Fruit fly (Drosophila melanogaster) whole organism, embryonic: Measurements from ENCODE around the gene CG34297.

ENCODE experiments used
- Abd-B ChIP-seq: fragments of 200-800 bp; sonication (Bioruptor generic); optimal IDR thresholded peaks from 2 replicates; lab custom pipeline; 2018; ENCODE audit warnings: missing biosample characterization, mild to moderate bottlenecking, missing genetic modification characterization, moderate library complexity
- Aef1 ChIP-seq: fragments of 200-800 bp; sonication (Bioruptor generic); IDR thresholded peaks from 3 replicates; pipeline ENCODE4 v1.3.6; 2022; ENCODE audit warnings: missing biosample characterization, missing genetic modification characterization
- B-H1 ChIP-seq: fragments of 200-800 bp; sonication (Bioruptor generic); IDR thresholded peaks from 3 replicates; pipeline ENCODE4 v1.3.6; 2022; ENCODE audit warnings: missing biosample characterization, missing genetic modification characterization
- CG10147 ChIP-seq: fragments of 200-800 bp; sonication (Bioruptor generic); optimal IDR thresholded peaks from 2 replicates; lab custom pipeline; 2019; ENCODE audit warnings: missing biosample characterization, mild to moderate bottlenecking, missing genetic modification characterization, moderate library complexity
- CG12104 ChIP-seq: fragments of 200-800 bp; sonication (Bioruptor generic); optimal IDR thresholded peaks from 3 replicates; lab custom pipeline; 2016; ENCODE audit warnings: missing biosample characterization, missing genetic modification characterization
- CG12236 ChIP-seq: fragments of 200-800 bp; sonication (Bioruptor generic); optimal IDR thresholded peaks from 2 replicates; lab custom pipeline; 2016; ENCODE audit warnings: missing biosample characterization, missing genetic modification characterization
- CG13424 ChIP-seq: fragments of 200-800 bp; sonication (Bioruptor generic); optimal IDR thresholded peaks from 2 replicates; lab custom pipeline; 2019; ENCODE audit warnings: missing biosample characterization, mild to moderate bottlenecking, missing genetic modification characterization, moderate library complexity
- CG1529 ChIP-seq: fragments of 200-800 bp; sonication (Bioruptor generic); optimal IDR thresholded peaks from 3 replicates; lab custom pipeline; 2018; ENCODE audit warnings: missing biosample characterization, missing genetic modification characterization
- CG18764 ChIP-seq: fragments of 200-800 bp; sonication (Bioruptor generic); optimal IDR thresholded peaks from 3 replicates; lab custom pipeline; 2016; ENCODE audit warnings: missing biosample characterization, missing genetic modification characterization
- CG3163 ChIP-seq: fragments of 200-800 bp; sonication (Bioruptor generic); optimal IDR thresholded peaks from 3 replicates; lab custom pipeline; 2016; ENCODE audit warnings: missing biosample characterization, missing genetic modification characterization
- CG42726 ChIP-seq: fragments of 200-800 bp; sonication (Bioruptor generic); IDR thresholded peaks from 2 replicates; pipeline ENCODE4 v1.3.6; 2022; ENCODE audit warnings: missing biosample characterization, missing genetic modification characterization; ENCODE audit not compliant: partially characterized antibody
- CG4730 ChIP-seq: fragments of 200-800 bp; sonication (Bioruptor generic); IDR thresholded peaks from 2 replicates; pipeline ENCODE4 v1.3.6; 2022; ENCODE audit warnings: missing biosample characterization, missing genetic modification characterization
- CG5953 ChIP-seq: fragments of 200-800 bp; sonication (Bioruptor generic); IDR thresholded peaks from 2 replicates; pipeline ENCODE4 v1.3.6; 2022; ENCODE audit warnings: missing biosample characterization, missing genetic modification characterization
- CG6683 ChIP-seq: fragments of 200-800 bp; sonication (Bioruptor generic); optimal IDR thresholded peaks from 2 replicates; lab custom pipeline; 2017; ENCODE audit warnings: missing biosample characterization, mild to moderate bottlenecking, missing genetic modification characterization, missing genetic modification reagents
- CG6791 ChIP-seq: fragments of 200-800 bp; sonication (Bioruptor generic); IDR thresholded peaks from 3 replicates; pipeline ENCODE4 v1.3.6; 2022; ENCODE audit warnings: missing biosample characterization, missing genetic modification characterization; ENCODE audit not compliant: partially characterized antibody
- CG7745 ChIP-seq: fragments of 200-800 bp; sonication (Bioruptor generic); optimal IDR thresholded peaks from 2 replicates; lab custom pipeline; 2018; ENCODE audit warnings: missing biosample characterization, mild to moderate bottlenecking, missing genetic modification characterization, moderate library complexity
- CG9876 ChIP-seq: fragments of 200-800 bp; sonication (Bioruptor generic); optimal IDR thresholded peaks from 2 replicates; lab custom pipeline; 2016; ENCODE audit warnings: missing biosample characterization, missing genetic modification characterization
- Dek ChIP-seq: fragments of 200-800 bp; sonication (Bioruptor generic); optimal IDR thresholded peaks from 3 replicates; lab custom pipeline; 2019; ENCODE audit warnings: missing biosample characterization, mild to moderate bottlenecking, missing genetic modification characterization, moderate library complexity
- Dip3 ChIP-seq: fragments of 200-800 bp; sonication (Bioruptor generic); optimal IDR thresholded peaks from 3 replicates; lab custom pipeline; 2016; ENCODE audit warnings: missing biosample characterization, missing genetic modification characterization
- HHEX ChIP-seq: fragments of 200-800 bp; sonication (Bioruptor generic); optimal IDR thresholded peaks from 3 replicates; lab custom pipeline; 2017; ENCODE audit warnings: missing biosample characterization, mild to moderate bottlenecking, missing genetic modification characterization, missing genetic modification reagents
- HmgZ ChIP-seq: fragments of 200-800 bp; sonication (Bioruptor generic); optimal IDR thresholded peaks from 2 replicates; lab custom pipeline; 2018; ENCODE audit warnings: missing biosample characterization, mild to moderate bottlenecking, missing genetic modification characterization
- Hr78 ChIP-seq, 2 experiments: fragments of 200-800 bp in 1 of 2; fragments of >200 bp in 1 of 2; sonication (Bioruptor generic) in 1 of 2; optimal IDR thresholded peaks; 2 replicates each; lab custom pipeline; 2017 to 2019; ENCODE audit warnings: missing biosample characterization in 2 of 2, missing genetic modification characterization in 2 of 2, mild to moderate bottlenecking in 1 of 2, moderate library complexity in 1 of 2
- MTF-1 ChIP-seq: fragments of 200-800 bp; sonication (Bioruptor generic); optimal IDR thresholded peaks from 2 replicates; lab custom pipeline; 2018; ENCODE audit warnings: missing biosample characterization, mild to moderate bottlenecking, missing genetic modification characterization, borderline replicate concordance
- Pdp1 ChIP-seq, 2 experiments: fragments of 200-800 bp; sonication (Bioruptor generic); optimal IDR thresholded peaks; 3 replicates each; lab custom pipeline; 2016; ENCODE audit warnings: missing biosample characterization in 2 of 2, missing genetic modification characterization in 2 of 2, mild to moderate bottlenecking in 1 of 2, moderate library complexity in 1 of 2
- Rx ChIP-seq: fragments of 200-800 bp; sonication (Bioruptor generic); IDR thresholded peaks from 2 replicates; pipeline ENCODE4 v1.3.6; 2022; ENCODE audit warnings: missing biosample characterization, missing genetic modification characterization
- Scr ChIP-seq: fragments of 200-800 bp; sonication (Bioruptor generic); IDR thresholded peaks from 2 replicates; pipeline ENCODE4 v1.3.6; 2022; ENCODE audit warnings: missing biosample characterization, missing genetic modification characterization; ENCODE audit not compliant: partially characterized antibody
- Tbp ChIP-seq: fragments of >200 bp; optimal IDR thresholded peaks from 2 replicates; lab custom pipeline; 2018; ENCODE audit warnings: missing biosample characterization, missing genetic modification characterization
- ci ChIP-seq: fragments of 200-800 bp; sonication (Bioruptor generic); IDR thresholded peaks from 3 replicates; pipeline ENCODE4 v1.3.6; 2022; ENCODE audit warnings: missing biosample characterization, missing genetic modification characterization
- dimm ChIP-seq: fragments of 200-800 bp; sonication (Bioruptor generic); IDR thresholded peaks from 2 replicates; pipeline ENCODE4 v1.3.6; 2022; ENCODE audit warnings: missing biosample characterization, missing genetic modification characterization
- eve ChIP-seq, 2 experiments: fragments of >200 bp; optimal IDR thresholded peaks; 2 replicates each; lab custom pipeline; 2017; ENCODE audit warnings: missing biosample characterization in 2 of 2, missing genetic modification characterization in 2 of 2
- grn ChIP-seq: fragments of 200-800 bp; sonication (Bioruptor generic); optimal IDR thresholded peaks from 3 replicates; lab custom pipeline; 2017; ENCODE audit warnings: missing biosample characterization, missing genetic modification characterization
- hkb ChIP-seq, 2 experiments: fragments of 200-800 bp in 1 of 2; fragments of >200 bp in 1 of 2; sonication (Bioruptor generic) in 1 of 2; IDR thresholded peaks in 1 of 2; optimal IDR thresholded peaks in 1 of 2; 2 replicates each; pipeline versions ENCODE4 v1.3.6 to Lab custom; 2017 to 2022; ENCODE audit warnings: missing biosample characterization in 1 of 2, missing genetic modification characterization in 1 of 2
- insv ChIP-seq, 2 experiments: fragments of 200-800 bp; sonication (Bioruptor generic); optimal IDR thresholded peaks; 3 replicates each; lab custom pipeline; 2016 to 2018; ENCODE audit warnings: missing biosample characterization in 2 of 2, missing genetic modification characterization in 2 of 2
- kni ChIP-seq: fragments of 200-800 bp; sonication (Bioruptor generic); optimal IDR thresholded peaks from 3 replicates; lab custom pipeline; 2017; ENCODE audit warnings: mild to moderate bottlenecking, missing biosample characterization, missing genetic modification reagents, missing genetic modification characterization
- lab ChIP-seq: fragments of 200-800 bp; sonication (Bioruptor generic); optimal IDR thresholded peaks from 3 replicates; lab custom pipeline; 2017; ENCODE audit warnings: missing biosample characterization, missing genetic modification characterization, mild to moderate bottlenecking, moderate library complexity, missing genetic modification reagents
- lola ChIP-seq, 3 experiments: fragments of >200 bp in 2 of 3; fragments of 200-800 bp in 1 of 3; sonication (Bioruptor generic) in 1 of 3; optimal IDR thresholded peaks; 2 replicates each; lab custom pipeline; 2017 to 2019; ENCODE audit warnings: missing biosample characterization in 3 of 3, missing genetic modification characterization in 3 of 3, mild to moderate bottlenecking in 1 of 3, moderate library complexity in 1 of 3
- nmo ChIP-seq: fragments of 200-800 bp; sonication (Bioruptor generic); optimal IDR thresholded peaks from 2 replicates; lab custom pipeline; 2018; ENCODE audit warnings: missing biosample characterization, mild to moderate bottlenecking, missing genetic modification characterization, moderate library complexity
- oc ChIP-seq: fragments of 200-800 bp; sonication (Bioruptor generic); optimal IDR thresholded peaks from 2 replicates; lab custom pipeline; 2018; ENCODE audit warnings: missing biosample characterization, mild to moderate bottlenecking, missing genetic modification characterization, moderate library complexity
- p53 ChIP-seq: fragments of 200-800 bp; sonication (Bioruptor generic); optimal IDR thresholded peaks from 2 replicates; lab custom pipeline; 2016; ENCODE audit warnings: missing biosample characterization, missing genetic modification characterization
- rib ChIP-seq: fragments of 200-800 bp; sonication (Bioruptor generic); IDR thresholded peaks from 2 replicates; pipeline ENCODE4 v1.3.6; 2022; ENCODE audit warnings: missing biosample characterization, missing genetic modification characterization
- sim ChIP-seq: fragments of 200-800 bp; sonication (Bioruptor generic); IDR thresholded peaks from 2 replicates; pipeline ENCODE4 v1.3.6; 2022; ENCODE audit warnings: missing biosample characterization, missing genetic modification characterization
- slp2 ChIP-seq: fragments of 200-800 bp; sonication (Bioruptor generic); optimal IDR thresholded peaks from 2 replicates; lab custom pipeline; 2016; ENCODE audit warnings: missing biosample characterization, missing genetic modification characterization
- sqz ChIP-seq: fragments of 200-800 bp; sonication (Bioruptor generic); optimal IDR thresholded peaks from 3 replicates; lab custom pipeline; 2018; ENCODE audit warnings: missing biosample characterization, mild to moderate bottlenecking, missing genetic modification characterization
- stwl ChIP-seq: fragments of 200-800 bp; sonication (Bioruptor generic); optimal IDR thresholded peaks from 3 replicates; lab custom pipeline; 2018; ENCODE audit warnings: missing biosample characterization, mild to moderate bottlenecking, missing genetic modification characterization, moderate library complexity
- twi ChIP-seq: fragments of 200-800 bp; optimal IDR thresholded peaks from 2 replicates; lab custom pipeline; 2019; ENCODE audit warnings: missing biosample characterization, mild to moderate bottlenecking, missing genetic modification characterization, moderate library complexity
- wek ChIP-seq: fragments of 200-800 bp; sonication (Bioruptor generic); optimal IDR thresholded peaks from 3 replicates; lab custom pipeline; 2018; ENCODE audit warnings: missing biosample characterization, mild to moderate bottlenecking, missing genetic modification characterization, moderate library complexity
- yki ChIP-seq: fragments of >200 bp; optimal IDR thresholded peaks from 3 replicates; lab custom pipeline; 2018
- z ChIP-seq: fragments of 200-800 bp; sonication (Bioruptor generic); IDR thresholded peaks from 3 replicates; pipeline ENCODE4 v1.3.6; 2022; ENCODE audit warnings: missing biosample characterization, missing genetic modification characterization

Gene CG34297

DNA sequence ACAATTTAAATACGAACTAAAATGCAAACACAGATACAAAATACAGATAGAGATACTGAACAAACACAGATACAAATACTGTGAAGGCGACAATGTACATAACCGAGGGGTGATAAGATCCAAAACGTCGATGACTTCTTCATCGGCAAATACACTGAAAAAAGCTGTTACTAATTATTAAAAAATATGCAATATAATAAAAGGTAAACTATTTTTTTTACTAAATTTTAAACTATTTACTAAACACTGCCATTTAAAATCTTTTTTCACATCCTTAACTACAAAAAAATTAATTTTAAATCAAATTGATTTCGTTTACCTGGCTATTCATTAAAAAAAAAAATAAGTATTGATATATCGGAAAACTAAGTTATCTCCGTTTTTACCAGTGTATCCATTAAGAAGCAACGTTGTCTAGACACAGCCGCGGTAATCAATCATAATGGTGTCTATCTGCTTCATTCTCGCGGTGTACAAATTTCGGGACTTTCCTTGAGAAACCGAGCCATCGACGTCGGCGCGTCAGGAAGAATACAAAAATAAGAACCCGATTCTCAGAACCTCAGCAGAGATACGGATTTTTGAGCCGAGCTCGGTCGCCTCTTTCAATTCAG is 15.1 kb upstream of the CG34297 start (continued):
- TF ChIP-seq rib = no peak
- peak; percentile 69 for TF ChIP-seq CG18764 (GFP tag; lab: Kevin White, UChicago)
- TF ChIP-seq CG42726 (GFP tag; lab: Robert Waterston, UW) = no peak
- TF ChIP-seq MTF-1 = peak; percentile 82
- no peak for TF ChIP-seq dimm (GFP tag; lab: Robert Waterston, UW)
- TF ChIP-seq kni = peak; percentile 49
- peak; percentile 31 for TF ChIP-seq slp2 (GFP tag; lab: Kevin White, UChicago)
- peak; percentile 6 for TF ChIP-seq HmgZ (tag; lab: Kevin White, UChicago)
- TF ChIP-seq oc = peak; percentile 75
- peak; percentile 58 for TF ChIP-seq CG4730 (GFP tag; lab: Robert Waterston, UW)
- peak; percentile 89 for TF ChIP-seq Abd-B (GFP tag; lab: Kevin White, UChicago)
- peak; percentile 45 to 90 for TF ChIP-seq eve (GFP tag; optimal IDR thresholded peaks at IDR 0.05; lab: Kevin White, UChicago)
- TF ChIP-seq CG3163 (GFP tag; lab: Kevin White, UChicago) = no peak
- TF ChIP-seq hkb (optimal IDR thresholded peaks at IDR 0.05; lab: Kevin White, UChicago) = no peak
- peak; percentile 59 for TF ChIP-seq hkb (GFP tag; IDR thresholded peaks at IDR 0.05; lab: Robert Waterston, UW)
- TF ChIP-seq twi = peak; percentile 90
- no peak for TF ChIP-seq Rx (GFP tag; lab: Robert Waterston, UW)
- TF ChIP-seq wek (GFP tag; lab: Kevin White, UChicago) = peak; percentile 65
- no peak for TF ChIP-seq CG5953 (GFP tag; lab: Robert Waterston, UW)
- peak; percentile 21 to 58 for TF ChIP-seq Pdp1 (GFP tag; optimal IDR thresholded peaks at IDR 0.05; lab: Kevin White, UChicago)
- peak in 1 of 3 experiments; percentile 99 for TF ChIP-seq lola (GFP tag; optimal IDR thresholded peaks at IDR 0.05; lab: Kevin White, UChicago)
- TF ChIP-seq Dip3 (GFP tag; lab: Kevin White, UChicago) = no peak
- no peak for TF ChIP-seq B-H1
- TF ChIP-seq Tbp (GFP tag; lab: Kevin White, UChicago) = no peak
- no peak; the same call in 1 of the 2 replicates for TF ChIP-seq sim (GFP tag; lab: Robert Waterston, UW)
- peak; percentile 84 for TF ChIP-seq grn (GFP tag; lab: Kevin White, UChicago)
- TF ChIP-seq Aef1 (GFP tag; lab: Robert Waterston, UW) = no peak
- TF ChIP-seq CG10147 (GFP tag; lab: Kevin White, UChicago) = peak; percentile 48
- peak; percentile 90 for TF ChIP-seq CG13424 (tag; lab: Kevin White, UChicago)
- TF ChIP-seq HHEX (GFP tag; lab: Kevin White, UChicago) = peak; percentile 42
- TF ChIP-seq nmo (GFP tag; lab: Kevin White, UChicago) = peak; percentile 98
- TF ChIP-seq lab (GFP tag; lab: Kevin White, UChicago) = peak; percentile 58
- peak; percentile 53 for TF ChIP-seq CG12236 (GFP tag; lab: Kevin White, UChicago)
- TF ChIP-seq CG6791 (GFP tag; lab: Robert Waterston, UW) = no peak
- peak; percentile 61 for TF ChIP-seq stwl (tag; lab: Kevin White, UChicago)
- peak; percentile 58 for TF ChIP-seq Dek (tag; lab: Kevin White, UChicago)
- TF ChIP-seq CG7745 (tag; lab: Kevin White, UChicago) = peak; percentile 79
- TF ChIP-seq CG6683 = peak; percentile 27
- TF ChIP-seq CG1529 = peak; percentile 82
- TF ChIP-seq CG9876 (GFP tag; lab: Kevin White, UChicago) = no peak
- peak; percentile 82 for TF ChIP-seq CG12104 (GFP tag; lab: Kevin White, UChicago)
- peak in 1 of 2 experiments; percentile 76 for TF ChIP-seq Hr78 (GFP tag; optimal IDR thresholded peaks at IDR 0.05; lab: Kevin White, UChicago)
- TF ChIP-seq Scr (GFP tag; lab: Robert Waterston, UW) = no peak
- peak in 1 of 2 experiments; percentile 31 for TF ChIP-seq insv (GFP tag; optimal IDR thresholded peaks at IDR 0.05; lab: Kevin White, UChicago)
- TF ChIP-seq yki (lab: Kevin White, UChicago) = no peak
- peak; percentile 73 for TF ChIP-seq sqz
- TF ChIP-seq z (GFP tag; lab: Robert Waterston, UW) = no peak
- TF ChIP-seq ci (GFP tag; lab: Robert Waterston, UW) = peak; percentile 45; the same call in 2 of the 3 replicates
- TF ChIP-seq p53 = peak; percentile 9
